Worm (Caenorhabditis elegans): ENCODE measurements around the gene tag-51.
A peak's percentile ranks its signal among the peaks of the same experiment; 100 is the strongest.

tag-51 gene

DNA sequence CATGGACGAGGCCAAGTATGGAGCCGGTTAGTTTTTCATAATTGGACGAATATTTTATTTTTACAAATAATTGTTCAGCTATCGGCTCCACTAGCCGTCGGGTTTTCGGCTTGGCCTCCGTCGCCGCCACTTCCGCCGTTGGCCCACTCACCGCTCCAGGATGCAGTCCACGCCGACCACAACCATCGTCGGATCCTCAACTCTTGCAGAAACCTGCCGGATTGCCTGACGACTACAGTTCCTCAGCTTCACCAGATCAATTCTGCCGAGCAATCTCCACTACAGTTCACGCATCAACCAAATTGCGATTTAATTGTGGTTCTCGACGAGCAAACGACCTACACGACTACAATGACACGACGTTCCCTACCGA lies 19.6 kb upstream of the tag-51 start:
- TF ChIP-seq T07F8.4 (tag; optimal IDR thresholded peaks at IDR 0.05) (no peak), lsy-27 (tag; optimal IDR thresholded peaks at IDR 0.05; ENCODE audit: borderline replicate concordance, insufficient read depth) (no peak), Y53G8AR.9 (GFP tag; conservative IDR thresholded peaks at IDR 0.05) (0 out of 2 replicates have a peak, but pooled peaks have one; percentile 11), nfya-2 (GFP tag; IDR thresholded peaks at IDR 0.05) (no peak), madf-3 (GFP tag; IDR thresholded peaks at IDR 0.05) (peak; percentile 36; the same call in 1 of the 2 replicates), mel-28 (tag; optimal IDR thresholded peaks at IDR 0.05; ENCODE audit: borderline replicate concordance) (no peak), ceh-79 (tag; optimal IDR thresholded peaks at IDR 0.05) (no peak), Y95B8A.8 (GFP tag; IDR thresholded peaks at IDR 0.05) (0 out of 2 replicates have a peak, but pooled peaks have one; percentile 45), lin-26 (GFP tag; IDR thresholded peaks at IDR 0.05) (peak; percentile 18; the same call in 1 of the 2 replicates), ama-1 (optimal IDR thresholded peaks at IDR 0.05) (peak; percentile 33), ama-1 (GFP tag; optimal IDR thresholded peaks at IDR 0.05) (no peak), hlh-12 (tag; optimal IDR thresholded peaks at IDR 0.05) (no peak), egrh-3 (GFP tag; IDR thresholded peaks at IDR 0.05) (peak; percentile 24; the same call in 1 of the 2 replicates), zfh-2 (GFP tag; conservative IDR thresholded peaks at IDR 0.05) (peak; percentile 82), ztf-6 (GFP tag; IDR thresholded peaks at IDR 0.05) (no peak)

- no peak for TF ChIP-seq snpc-4 (GFP tag; optimal IDR thresholded peaks at IDR 0.05)
- no peak for TF ChIP-seq snpc-4 (tag; optimal IDR thresholded peaks at IDR 0.05)
- TF ChIP-seq Y56A3A.18 (GFP tag; IDR thresholded peaks at IDR 0.05), result peak; percentile 39; the same call in 1 of the 2 replicates
- TF ChIP-seq ama-1 (optimal IDR thresholded peaks at IDR 0.05), result peak; percentile 80
- no peak for TF ChIP-seq ama-1 (GFP tag; optimal IDR thresholded peaks at IDR 0.05)
- TF ChIP-seq nhr-179 (tag; optimal IDR thresholded peaks at IDR 0.05), result no peak
- TF ChIP-seq lin-54 (GFP tag; optimal IDR thresholded peaks at IDR 0.05), result no peak
Measured at ce11 chrIII:835208-835607, 18.8 kb upstream of the tag-51 start.

ce11 chrIII:835713-836278 lies 18.2 kb upstream of the tag-51 start:
- TF ChIP-seq Y79H2A.3 (GFP tag; conservative IDR thresholded peaks at IDR 0.05), result peak; percentile 90
- peak; percentile 34; the same call in 1 of the 2 replicates for TF ChIP-seq egrh-3 (GFP tag; IDR thresholded peaks at IDR 0.05)
- TF ChIP-seq lin-40 (tag; optimal IDR thresholded peaks at IDR 0.05), result peak; percentile 83
- TF ChIP-seq Y53F4B.3 (GFP tag; IDR thresholded peaks at IDR 0.05), result no peak
- TF ChIP-seq attf-6 (GFP tag; IDR thresholded peaks at IDR 0.05), result peak; percentile 68; the same call in 1 of the 2 replicates
- TF ChIP-seq pha-4 (tag; optimal IDR thresholded peaks at IDR 0.05), result peak; percentile 62
- TF ChIP-seq lir-1 (GFP tag; conservative IDR thresholded peaks at IDR 0.05), result peak; percentile 77; the same call in 1 of the 2 replicates
- TF ChIP-seq nhr-90 (tag; optimal IDR thresholded peaks at IDR 0.05), result peak; percentile 88
- TF ChIP-seq let-526 (GFP tag; IDR thresholded peaks at IDR 0.05), result no peak; the same call in none of the 2 replicates
- peak; percentile 86 for TF ChIP-seq mcd-1 (GFP tag; IDR thresholded peaks at IDR 0.05)
- no peak for TF ChIP-seq snpc-3.4 (tag; optimal IDR thresholded peaks at IDR 0.05)
- peak; percentile 88; the same call in 1 of the 2 replicates for TF ChIP-seq ceh-58 (GFP tag; IDR thresholded peaks at IDR 0.05)
- TF ChIP-seq cebp-1 (GFP tag; IDR thresholded peaks at IDR 0.05), result peak; percentile 83
- peak; percentile 93 for TF ChIP-seq cebp-1 (tag; optimal IDR thresholded peaks at IDR 0.05)
- TF ChIP-seq F49E8.2 (tag; optimal IDR thresholded peaks at IDR 0.05; ENCODE audit: insufficient read depth), result no peak
- no peak for TF ChIP-seq mxl-1 (tag; optimal IDR thresholded peaks at IDR 0.05)
- no peak for TF ChIP-seq snpc-1.3 (tag; optimal IDR thresholded peaks at IDR 0.05; ENCODE audit: insufficient read depth)
- TF ChIP-seq ets-4 (GFP tag; optimal IDR thresholded peaks at IDR 0.05), result peak; percentile 84
- TF ChIP-seq cebp-2 (GFP tag; IDR thresholded peaks at IDR 0.05), result peak; percentile 86
- TF ChIP-seq ztf-26 (tag; optimal IDR thresholded peaks at IDR 0.05), result peak; percentile 88
- peak; percentile 54 for TF ChIP-seq die-1 (tag; optimal IDR thresholded peaks at IDR 0.05)
- TF ChIP-seq zfh-2 (GFP tag; conservative IDR thresholded peaks at IDR 0.05), result peak; percentile 88
- no peak for TF ChIP-seq F37B4.10 (GFP tag; IDR thresholded peaks at IDR 0.05)
- peak; percentile 86 for TF ChIP-seq Y67H2A.10 (GFP tag; conservative IDR thresholded peaks at IDR 0.05)
- TF ChIP-seq snpc-1.1 (tag; optimal IDR thresholded peaks at IDR 0.05; ENCODE audit: insufficient read depth), result no peak
- TF ChIP-seq unc-62 (GFP tag; optimal IDR thresholded peaks at IDR 0.05), result no peak
- peak; percentile 74 for TF ChIP-seq aptf-2 (GFP tag; conservative IDR thresholded peaks at IDR 0.05)

Measured in whole organism, young adult.